1 fruit fly cellular context compared by ENCODE assay signal in the genomic region with DNA sequence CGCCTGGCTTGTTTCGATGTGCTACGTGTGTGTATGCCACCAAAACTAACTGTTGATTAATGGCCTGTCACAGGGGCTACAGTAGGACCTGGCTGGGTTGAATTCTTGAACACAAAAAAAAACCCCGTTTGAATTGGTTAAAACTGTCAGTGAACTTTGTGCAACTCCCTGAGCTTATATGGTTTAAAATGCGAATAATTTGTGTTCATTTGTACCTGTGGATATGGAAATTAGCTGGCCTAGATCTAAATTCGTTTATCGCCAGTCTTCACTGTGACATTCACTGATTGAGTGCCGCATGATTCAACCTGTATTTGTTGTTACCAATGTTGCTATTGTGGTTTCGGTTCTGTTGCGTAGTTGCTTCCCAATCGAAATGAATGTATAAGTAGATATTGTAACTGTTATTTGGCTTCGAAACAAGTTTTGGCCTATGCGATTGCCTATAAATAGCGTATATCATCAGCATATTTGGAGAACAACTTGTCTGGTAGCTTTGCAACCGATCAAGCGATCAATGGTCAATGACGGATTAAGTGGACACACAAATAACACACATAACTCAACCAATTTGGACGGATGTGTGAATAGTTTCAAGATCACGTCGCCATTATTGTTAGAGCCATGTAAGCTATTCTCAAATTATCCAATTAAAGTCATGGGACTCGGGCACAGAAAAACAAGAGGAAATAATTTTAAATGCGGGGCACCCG.
A peak's percentile ranks its signal among the peaks of the same experiment; 100 is the strongest.
TF ChIP-seq lines count a peak whose summit lies in the region.

No protein-coding gene starts in this region.

TF ChIP-seq in whole organism, embryonic, 481 proteins besides CTCF, POLR2A, EP300 and RAD21 (continued from another document and continues in another):
- TF ChIP-seq Fer3 (tag; optimal IDR thresholded peaks at IDR 0.05; lab: Kevin White, UChicago): peak; percentile 81
- TF ChIP-seq ato (GFP tag; IDR thresholded peaks at IDR 0.05; lab: Robert Waterston, UW; ENCODE audit: partially characterized antibody): no peak
- peak; percentile 82 for TF ChIP-seq CG3847 (GFP tag; IDR thresholded peaks at IDR 0.05; lab: Robert Waterston, UW)
- peak; percentile 39 for TF ChIP-seq Nf-YC (tag; optimal IDR thresholded peaks at IDR 0.05; lab: Kevin White, UChicago)
- TF ChIP-seq sna (GFP tag; IDR thresholded peaks at IDR 0.05; lab: Robert Waterston, UW; ENCODE audit: partially characterized antibody): no peak
- no peak for TF ChIP-seq knrl (GFP tag; IDR thresholded peaks at IDR 0.05; lab: Robert Waterston, UW; ENCODE audit: partially characterized antibody)
- peak; percentile 54 for TF ChIP-seq kni (GFP tag; optimal IDR thresholded peaks at IDR 0.05; lab: Kevin White, UChicago)
- no peak for TF ChIP-seq stwl (tag; optimal IDR thresholded peaks at IDR 0.05; lab: Kevin White, UChicago)
- TF ChIP-seq Asciz (GFP tag; optimal IDR thresholded peaks at IDR 0.05; lab: Kevin White, UChicago): peak; percentile 50
- peak; percentile 91 for TF ChIP-seq sd (tag; optimal IDR thresholded peaks at IDR 0.05; lab: Kevin White, UChicago)
- peak; percentile 82 for TF ChIP-seq CG1603 (tag; optimal IDR thresholded peaks at IDR 0.05; lab: Kevin White, UChicago)
- peak; percentile 73 for TF ChIP-seq HHEX (GFP tag; optimal IDR thresholded peaks at IDR 0.05; lab: Kevin White, UChicago)
- TF ChIP-seq Dp (GFP tag; optimal IDR thresholded peaks at IDR 0.05; lab: Kevin White, UChicago): no peak
- TF ChIP-seq insv (GFP tag; optimal IDR thresholded peaks at IDR 0.05; lab: Kevin White, UChicago): no peak
- peak; percentile 68 for TF ChIP-seq kay (GFP tag; optimal IDR thresholded peaks at IDR 0.05; lab: Kevin White, UChicago)
- TF ChIP-seq CG18599 (GFP tag; optimal IDR thresholded peaks at IDR 0.05; lab: Kevin White, UChicago): peak; percentile 80
- peak; percentile 44 for TF ChIP-seq CG4328 (GFP tag; optimal IDR thresholded peaks at IDR 0.05; lab: Kevin White, UChicago)
- no peak for TF ChIP-seq corto (GFP tag; optimal IDR thresholded peaks at IDR 0.05; lab: Kevin White, UChicago)
- peak; percentile 62 for TF ChIP-seq fd96Cb (tag; optimal IDR thresholded peaks at IDR 0.05; lab: Kevin White, UChicago)
- peak; percentile 38 for TF ChIP-seq nau (GFP tag; optimal IDR thresholded peaks at IDR 0.05; lab: Kevin White, UChicago)
- peak; percentile 91 for TF ChIP-seq CG32532 (GFP tag; IDR thresholded peaks at IDR 0.05; lab: Robert Waterston, UW)
- no peak for TF ChIP-seq da (GFP tag; optimal IDR thresholded peaks at IDR 0.05; lab: Kevin White, UChicago)
- TF ChIP-seq Dfd (GFP tag; optimal IDR thresholded peaks at IDR 0.05; lab: Kevin White, UChicago): no peak
- TF ChIP-seq NFAT (GFP tag; IDR thresholded peaks at IDR 0.05; lab: Robert Waterston, UW): peak; percentile 77
- peak; percentile 79 for TF ChIP-seq CG13624 (GFP tag; optimal IDR thresholded peaks at IDR 0.05; lab: Kevin White, UChicago)
- no peak for TF ChIP-seq HLH4C (GFP tag; IDR thresholded peaks at IDR 0.05; lab: Robert Waterston, UW; ENCODE audit: partially characterized antibody)
- no peak for TF ChIP-seq br (optimal IDR thresholded peaks at IDR 0.05; lab: Kevin White, UChicago)
- TF ChIP-seq salm (tag; optimal IDR thresholded peaks at IDR 0.05; lab: Kevin White, UChicago): peak; percentile 25
- no peak for TF ChIP-seq Doc3 (GFP tag; IDR thresholded peaks at IDR 0.05; lab: Robert Waterston, UW; ENCODE audit: partially characterized antibody)
- TF ChIP-seq BEAF-32 (GFP tag; optimal IDR thresholded peaks at IDR 0.05; lab: Kevin White, UChicago): no peak
- TF ChIP-seq Mes4 (GFP tag; optimal IDR thresholded peaks at IDR 0.05; lab: Kevin White, UChicago): peak; percentile 29
- peak; percentile 80 for TF ChIP-seq CG12659 (GFP tag; optimal IDR thresholded peaks at IDR 0.05; lab: Kevin White, UChicago)
- peak; percentile 52 for TF ChIP-seq CG6854 (GFP tag; optimal IDR thresholded peaks at IDR 0.05; lab: Kevin White, UChicago)
- no peak for TF ChIP-seq CG1832 (GFP tag; optimal IDR thresholded peaks at IDR 0.05; lab: Kevin White, UChicago)
- peak; percentile 92 for TF ChIP-seq abd-A (tag; optimal IDR thresholded peaks at IDR 0.05; lab: Kevin White, UChicago)
- TF ChIP-seq crol (GFP tag; IDR thresholded peaks at IDR 0.05; lab: Robert Waterston, UW): no peak
- TF ChIP-seq wdn (GFP tag; IDR thresholded peaks at IDR 0.05; lab: Robert Waterston, UW): peak; percentile 73
- peak; percentile 76 for TF ChIP-seq CG10147 (GFP tag; optimal IDR thresholded peaks at IDR 0.05; lab: Kevin White, UChicago)
- peak; percentile 61 for TF ChIP-seq CG10209 (GFP tag; optimal IDR thresholded peaks at IDR 0.05; lab: Kevin White, UChicago)
- TF ChIP-seq Sox100B (GFP tag; optimal IDR thresholded peaks at IDR 0.05; lab: Kevin White, UChicago): peak; percentile 42
- TF ChIP-seq Bgb (GFP tag; IDR thresholded peaks at IDR 0.05; lab: Robert Waterston, UW; ENCODE audit: partially characterized antibody): no peak
- peak; percentile 25 for TF ChIP-seq repo (GFP tag; optimal IDR thresholded peaks at IDR 0.05; lab: Kevin White, UChicago)
- TF ChIP-seq CG3065 (GFP tag; optimal IDR thresholded peaks at IDR 0.05; lab: Kevin White, UChicago): peak; percentile 44
- peak; percentile 48 for TF ChIP-seq CG10462 (GFP tag; optimal IDR thresholded peaks at IDR 0.05; lab: Kevin White, UChicago)
- peak; percentile 93 for TF ChIP-seq vvl (GFP tag; IDR thresholded peaks at IDR 0.05; lab: Robert Waterston, UW)
- no peak for TF ChIP-seq tll (GFP tag; optimal IDR thresholded peaks at IDR 0.05; lab: Kevin White, UChicago)
- TF ChIP-seq CG14441 (GFP tag; IDR thresholded peaks at IDR 0.05; lab: Robert Waterston, UW): peak; percentile 85
- peak; percentile 82 for TF ChIP-seq her (GFP tag; optimal IDR thresholded peaks at IDR 0.05; lab: Kevin White, UChicago)
- peak; percentile 65 to 71 for TF ChIP-seq Pdp1 (GFP tag; optimal IDR thresholded peaks at IDR 0.05; lab: Kevin White, UChicago)
- no peak for TF ChIP-seq amos (GFP tag; IDR thresholded peaks at IDR 0.05; lab: Robert Waterston, UW; ENCODE audit: partially characterized antibody)
- TF ChIP-seq Fer1 (GFP tag; optimal IDR thresholded peaks at IDR 0.05; lab: Kevin White, UChicago): peak; percentile 80
- TF ChIP-seq unpg (GFP tag; optimal IDR thresholded peaks at IDR 0.05; lab: Kevin White, UChicago): peak; percentile 82
- TF ChIP-seq CG14014 (GFP tag; IDR thresholded peaks at IDR 0.05; lab: Robert Waterston, UW): peak; percentile 82
- TF ChIP-seq Abd-B (GFP tag; optimal IDR thresholded peaks at IDR 0.05; lab: Kevin White, UChicago): peak; percentile 55
- TF ChIP-seq cwo (GFP tag; optimal IDR thresholded peaks at IDR 0.05; lab: Kevin White, UChicago): peak; percentile 65
- no peak for TF ChIP-seq Deaf1 (tag; optimal IDR thresholded peaks at IDR 0.05; lab: Kevin White, UChicago)
- TF ChIP-seq CG9215 (GFP tag; IDR thresholded peaks at IDR 0.05; lab: Robert Waterston, UW): peak; percentile 75
- peak; percentile 84 for TF ChIP-seq Dbx (GFP tag; IDR thresholded peaks at IDR 0.05; lab: Robert Waterston, UW)
- peak; percentile 13; the same call in 1 of the 2 replicates for TF ChIP-seq Dref (GFP tag; IDR thresholded peaks at IDR 0.05; lab: Robert Waterston, UW)
- peak; percentile 2 for TF ChIP-seq CG7271 (tag; optimal IDR thresholded peaks at IDR 0.05; lab: Kevin White, UChicago)
- TF ChIP-seq hbn (GFP tag; IDR thresholded peaks at IDR 0.05; lab: Robert Waterston, UW; ENCODE audit: partially characterized antibody): no peak
- peak; percentile 73 for TF ChIP-seq tin (GFP tag; optimal IDR thresholded peaks at IDR 0.05; lab: Kevin White, UChicago)
- peak; percentile 88 for TF ChIP-seq CG11695 (GFP tag; IDR thresholded peaks at IDR 0.05; lab: Robert Waterston, UW)
- peak; percentile 59 for TF ChIP-seq Atf-2 (GFP tag; optimal IDR thresholded peaks at IDR 0.05; lab: Kevin White, UChicago)
- no peak for TF ChIP-seq sens-2 (GFP tag; IDR thresholded peaks at IDR 0.05; lab: Robert Waterston, UW)
- TF ChIP-seq Sry-δ (GFP tag; optimal IDR thresholded peaks at IDR 0.05; lab: Kevin White, UChicago): peak; percentile 16
- TF ChIP-seq scrt (GFP tag; optimal IDR thresholded peaks at IDR 0.05; lab: Kevin White, UChicago): peak; percentile 70
- peak; percentile 68 for TF ChIP-seq Dek (tag; optimal IDR thresholded peaks at IDR 0.05; lab: Kevin White, UChicago)
- TF ChIP-seq CoRest (tag; optimal IDR thresholded peaks at IDR 0.05; lab: Kevin White, UChicago): peak; percentile 80
- TF ChIP-seq CHES-1-like (GFP tag; optimal IDR thresholded peaks at IDR 0.05; lab: Kevin White, UChicago): peak; percentile 83
- peak; percentile 71; the same call in 2 of the 3 replicates for TF ChIP-seq CG6175 (GFP tag; IDR thresholded peaks at IDR 0.05; lab: Robert Waterston, UW)
- no peak for TF ChIP-seq zf30C (GFP tag; optimal IDR thresholded peaks at IDR 0.05; lab: Kevin White, UChicago)
- peak; percentile 91 for TF ChIP-seq lilli (GFP tag; optimal IDR thresholded peaks at IDR 0.05; lab: Kevin White, UChicago)
- peak; percentile 57 for TF ChIP-seq gsb-n (tag; optimal IDR thresholded peaks at IDR 0.05; lab: Kevin White, UChicago)
- peak; percentile 82 for TF ChIP-seq HmgZ (tag; optimal IDR thresholded peaks at IDR 0.05; lab: Kevin White, UChicago)
- TF ChIP-seq CG17912 (GFP tag; optimal IDR thresholded peaks at IDR 0.05; lab: Kevin White, UChicago): peak; percentile 4
- TF ChIP-seq CG34422 (GFP tag; IDR thresholded peaks at IDR 0.05; lab: Robert Waterston, UW): peak; percentile 81
- peak; percentile 27 for TF ChIP-seq nerfin-1 (tag; optimal IDR thresholded peaks at IDR 0.05; lab: Kevin White, UChicago)
- TF ChIP-seq Stat92E (GFP tag; optimal IDR thresholded peaks at IDR 0.05; lab: Kevin White, UChicago): no peak
- peak; percentile 46; the same call in 1 of the 2 replicates for TF ChIP-seq ap (GFP tag; IDR thresholded peaks at IDR 0.05; lab: Robert Waterston, UW)
- TF ChIP-seq bigmax (GFP tag; optimal IDR thresholded peaks at IDR 0.05; lab: Kevin White, UChicago): no peak
- peak; percentile 9 for TF ChIP-seq slou (GFP tag; optimal IDR thresholded peaks at IDR 0.05; lab: Kevin White, UChicago)
- TF ChIP-seq CG6791 (GFP tag; IDR thresholded peaks at IDR 0.05; lab: Robert Waterston, UW; ENCODE audit: partially characterized antibody): no peak
- peak; percentile 13 for TF ChIP-seq oc (tag; optimal IDR thresholded peaks at IDR 0.05; lab: Kevin White, UChicago)
- TF ChIP-seq CkIIα-i1 (GFP tag; IDR thresholded peaks at IDR 0.05; lab: Robert Waterston, UW): peak; percentile 45; the same call in 1 of the 2 replicates
- no peak for TF ChIP-seq gfzf (GFP tag; optimal IDR thresholded peaks at IDR 0.05; lab: Kevin White, UChicago)
- peak; percentile 44 for TF ChIP-seq CG10267 (tag; optimal IDR thresholded peaks at IDR 0.05; lab: Kevin White, UChicago)
- peak; percentile 77 for TF ChIP-seq jumu (GFP tag; optimal IDR thresholded peaks at IDR 0.05; lab: Kevin White, UChicago)
- peak; percentile 62 for TF ChIP-seq CG1233 (GFP tag; optimal IDR thresholded peaks at IDR 0.05; lab: Kevin White, UChicago)
- TF ChIP-seq lmd (GFP tag; IDR thresholded peaks at IDR 0.05; lab: Robert Waterston, UW): peak; percentile 86
- no peak for TF ChIP-seq Hr78 (GFP tag; optimal IDR thresholded peaks at IDR 0.05; lab: Kevin White, UChicago)
- TF ChIP-seq CG2875 (GFP tag; optimal IDR thresholded peaks at IDR 0.05; lab: Kevin White, UChicago): peak; percentile 16
- TF ChIP-seq Sry-β (GFP tag; optimal IDR thresholded peaks at IDR 0.05; lab: Kevin White, UChicago): no peak
- no peak for TF ChIP-seq ftz-f1 (GFP tag; optimal IDR thresholded peaks at IDR 0.05; lab: Kevin White, UChicago)
- TF ChIP-seq Hmr (GFP tag; optimal IDR thresholded peaks at IDR 0.05; lab: Kevin White, UChicago): peak; percentile 82
- TF ChIP-seq CG31441 (GFP tag; IDR thresholded peaks at IDR 0.05; lab: Robert Waterston, UW): peak; percentile 42
- peak; percentile 60 for TF ChIP-seq sug (tag; optimal IDR thresholded peaks at IDR 0.05; lab: Kevin White, UChicago)
- TF ChIP-seq Dll (GFP tag; IDR thresholded peaks at IDR 0.05; lab: Robert Waterston, UW; ENCODE audit: partially characterized antibody): no peak
- TF ChIP-seq CG13123 (GFP tag; optimal IDR thresholded peaks at IDR 0.05; lab: Kevin White, UChicago): peak; percentile 46
- TF ChIP-seq CG5180 (GFP tag; optimal IDR thresholded peaks at IDR 0.05; lab: Kevin White, UChicago): peak; percentile 32
- TF ChIP-seq hkb (optimal IDR thresholded peaks at IDR 0.05; lab: Kevin White, UChicago): no peak
- TF ChIP-seq hkb (GFP tag; IDR thresholded peaks at IDR 0.05; lab: Robert Waterston, UW): peak; percentile 79
- TF ChIP-seq Bdp1 (GFP tag; optimal IDR thresholded peaks at IDR 0.05; lab: Kevin White, UChicago): peak; percentile 52
- TF ChIP-seq rib (GFP tag; IDR thresholded peaks at IDR 0.05; lab: Robert Waterston, UW): peak; percentile 74
- TF ChIP-seq h (optimal IDR thresholded peaks at IDR 0.05; lab: Kevin White, UChicago): no peak
- peak; percentile 91 for TF ChIP-seq CG9932 (GFP tag; IDR thresholded peaks at IDR 0.05; lab: Robert Waterston, UW)
- TF ChIP-seq tgo (GFP tag; IDR thresholded peaks at IDR 0.05; lab: Robert Waterston, UW): peak; percentile 84
- TF ChIP-seq gsb (GFP tag; IDR thresholded peaks at IDR 0.05; lab: Robert Waterston, UW): peak; percentile 77
- peak; percentile 60 for TF ChIP-seq CG16815 (GFP tag; optimal IDR thresholded peaks at IDR 0.05; lab: Kevin White, UChicago)
- peak; percentile 46 for TF ChIP-seq B-H2 (GFP tag; optimal IDR thresholded peaks at IDR 0.05; lab: Kevin White, UChicago)
- peak; percentile 93 for TF ChIP-seq Rfx (GFP tag; IDR thresholded peaks at IDR 0.05; lab: Robert Waterston, UW)
- TF ChIP-seq CG12769 (tag; optimal IDR thresholded peaks at IDR 0.05; lab: Kevin White, UChicago): peak; percentile 89
- peak; percentile 3 for TF ChIP-seq pzg (GFP tag; optimal IDR thresholded peaks at IDR 0.05; lab: Kevin White, UChicago)
- TF ChIP-seq Atf6 (GFP tag; IDR thresholded peaks at IDR 0.05; lab: Robert Waterston, UW): peak; percentile 86
- TF ChIP-seq pros (GFP tag; optimal IDR thresholded peaks at IDR 0.05; lab: Kevin White, UChicago): peak; percentile 30
- peak; percentile 93 for TF ChIP-seq chinmo (GFP tag; IDR thresholded peaks at IDR 0.05; lab: Robert Waterston, UW; ENCODE audit: partially characterized antibody)
- no peak for TF ChIP-seq cg (GFP tag; optimal IDR thresholded peaks at IDR 0.05; lab: Kevin White, UChicago)
- no peak for TF ChIP-seq CG17186 (GFP tag; optimal IDR thresholded peaks at IDR 0.05; lab: Kevin White, UChicago)
- peak; percentile 77 for TF ChIP-seq HLH54F (GFP tag; optimal IDR thresholded peaks at IDR 0.05; lab: Kevin White, UChicago)
- TF ChIP-seq CG6272 (GFP tag; IDR thresholded peaks at IDR 0.05; lab: Robert Waterston, UW): peak; percentile 61
- TF ChIP-seq CG10543 (GFP tag; optimal IDR thresholded peaks at IDR 0.05; lab: Kevin White, UChicago): peak; percentile 69
- no peak for TF ChIP-seq slp2 (GFP tag; optimal IDR thresholded peaks at IDR 0.05; lab: Kevin White, UChicago)
- TF ChIP-seq Poxn (GFP tag; IDR thresholded peaks at IDR 0.05; lab: Robert Waterston, UW): peak; percentile 44; the same call in 1 of the 2 replicates
